Worm (Caenorhabditis elegans): Measurements from ENCODE around the gene T25E4.1.

ce11 chrII:5565082-5565623 lies 13.0 kb upstream of the T25E4.1 start:
- TF ChIP-seq ama-1 (optimal IDR thresholded peaks at IDR 0.05) (no peak), nhr-77 (tag; optimal IDR thresholded peaks at IDR 0.05) (no peak), elt-1 (tag; optimal IDR thresholded peaks at IDR 0.05) (no peak), nhr-237 (tag; optimal IDR thresholded peaks at IDR 0.05) (no peak), nhr-11 (tag; optimal IDR thresholded peaks at IDR 0.05) (no peak), C34F6.9 (tag; optimal IDR thresholded peaks at IDR 0.05) (no peak), mab-5 (tag; optimal IDR thresholded peaks at IDR 0.05) (no peak)
